Fruit fly (Drosophila melanogaster) whole organism, embryonic: ENCODE measurements around the gene CG17264.
A peak's percentile ranks its signal among the peaks of the same experiment; 100 is the strongest.

ENCODE experiments used
- Awh ChIP-seq: fragments of 200-800 bp; sonication (Bioruptor generic); IDR thresholded peaks from 2 replicates; pipeline ENCODE4, ENCODE4 v1.3.6; 2022; ENCODE audit warnings: missing biosample characterization, missing genetic modification characterization
- CG1024 ChIP-seq: fragments of 200-800 bp; sonication (Bioruptor generic); IDR thresholded peaks from 2 replicates; pipeline ENCODE4 v1.3.6; 2022; ENCODE audit warnings: missing biosample characterization, missing genetic modification characterization
- CG11247 ChIP-seq: fragments of 200-800 bp; sonication (Bioruptor generic); IDR thresholded peaks from 2 replicates; pipeline ENCODE4 v1.3.6; 2022; ENCODE audit warnings: missing biosample characterization, missing genetic modification characterization
- CG12155 ChIP-seq: fragments of 200-800 bp; sonication (Bioruptor generic); optimal IDR thresholded peaks from 3 replicates; lab custom pipeline; 2016; ENCODE audit warnings: missing biosample characterization, missing genetic modification characterization
- CG12391 ChIP-seq: fragments of 200-800 bp; sonication (Bioruptor generic); optimal IDR thresholded peaks from 3 replicates; lab custom pipeline; 2018; ENCODE audit warnings: missing biosample characterization, mild to moderate bottlenecking, missing genetic modification characterization, moderate library complexity
- CG13624 ChIP-seq: fragments of 200-800 bp; sonication (Bioruptor generic); optimal IDR thresholded peaks from 2 replicates; lab custom pipeline; 2016; ENCODE audit warnings: missing biosample characterization, missing genetic modification characterization
- CG13775 ChIP-seq: fragments of 200-800 bp; sonication (Bioruptor generic); optimal IDR thresholded peaks from 3 replicates; lab custom pipeline; 2017; ENCODE audit warnings: missing biosample characterization, mild to moderate bottlenecking, missing genetic modification characterization
- CG13894 ChIP-seq: fragments of 200-800 bp; sonication (Bioruptor generic); optimal IDR thresholded peaks from 3 replicates; lab custom pipeline; 2018; ENCODE audit warnings: missing biosample characterization, mild to moderate bottlenecking, missing genetic modification characterization, moderate library complexity
- CG15269 ChIP-seq: fragments of 200-800 bp; sonication (Bioruptor generic); optimal IDR thresholded peaks from 2 replicates; lab custom pipeline; 2018; ENCODE audit warnings: missing biosample characterization, mild to moderate bottlenecking, missing genetic modification characterization, moderate library complexity
- CG17912 ChIP-seq: fragments of 200-800 bp; sonication (Bioruptor generic); optimal IDR thresholded peaks from 2 replicates; lab custom pipeline; 2018; ENCODE audit warnings: missing biosample characterization, mild to moderate bottlenecking, missing genetic modification characterization
- CG18476 ChIP-seq: fragments of 200-800 bp; sonication (Bioruptor generic); optimal IDR thresholded peaks from 2 replicates; lab custom pipeline; 2016; ENCODE audit warnings: missing biosample characterization, mild to moderate bottlenecking, missing genetic modification characterization
- CG2116 ChIP-seq: fragments of 200-800 bp; sonication (Bioruptor generic); optimal IDR thresholded peaks from 3 replicates; lab custom pipeline; 2018; ENCODE audit warnings: missing biosample characterization, mild to moderate bottlenecking, missing genetic modification characterization
- CG30020 ChIP-seq: fragments of 200-800 bp; optimal IDR thresholded peaks from 2 replicates; lab custom pipeline; 2019; ENCODE audit warnings: missing biosample characterization, mild to moderate bottlenecking, missing genetic modification characterization, moderate library complexity
- CG32767 ChIP-seq: fragments of 200-800 bp; sonication (Bioruptor generic); IDR thresholded peaks from 2 replicates; pipeline ENCODE4 v1.3.6; 2022; ENCODE audit warnings: missing biosample characterization, missing genetic modification characterization
- CG4282 ChIP-seq: fragments of 200-800 bp; sonication (Bioruptor generic); optimal IDR thresholded peaks from 2 replicates; lab custom pipeline; 2016; ENCODE audit warnings: missing biosample characterization, missing genetic modification characterization
- CG4617 ChIP-seq: fragments of 200-800 bp; sonication (Bioruptor generic); optimal IDR thresholded peaks from 3 replicates; lab custom pipeline; 2016; ENCODE audit warnings: missing biosample characterization, missing genetic modification characterization, borderline replicate concordance
- CG4707 ChIP-seq: fragments of 200-800 bp; sonication (Bioruptor generic); optimal IDR thresholded peaks from 2 replicates; lab custom pipeline; 2018; ENCODE audit warnings: missing biosample characterization, mild to moderate bottlenecking, missing genetic modification characterization, moderate library complexity
- CG6272 ChIP-seq: fragments of 200-800 bp; sonication (Bioruptor generic); IDR thresholded peaks from 2 replicates; pipeline ENCODE4 v1.3.6; 2022; ENCODE audit warnings: missing biosample characterization, missing genetic modification characterization
- CG7928 ChIP-seq: fragments of 200-800 bp; sonication (Bioruptor generic); optimal IDR thresholded peaks from 2 replicates; lab custom pipeline; 2017; ENCODE audit warnings: missing biosample characterization, mild to moderate bottlenecking, missing genetic modification characterization
- CG9215 ChIP-seq: fragments of 200-800 bp; sonication (Bioruptor generic); IDR thresholded peaks from 2 replicates; pipeline ENCODE4 v1.3.6; 2022; ENCODE audit warnings: missing biosample characterization, missing genetic modification characterization
- CHES-1-like ChIP-seq: fragments of 200-800 bp; sonication (Bioruptor generic); optimal IDR thresholded peaks from 2 replicates; lab custom pipeline; 2016; ENCODE audit warnings: missing biosample characterization, missing genetic modification characterization
- CkIIα-i1 ChIP-seq: fragments of 200-800 bp; sonication (Bioruptor generic); IDR thresholded peaks from 2 replicates; pipeline ENCODE4 v1.3.6; 2022; ENCODE audit warnings: missing biosample characterization, missing genetic modification characterization
- Gsc ChIP-seq: fragments of 200-800 bp; sonication (Bioruptor generic); IDR thresholded peaks from 2 replicates; pipeline ENCODE4 v1.3.6; 2022; ENCODE audit warnings: missing biosample characterization, missing genetic modification characterization
- NC2β ChIP-seq: fragments of 200-800 bp; sonication (Bioruptor generic); optimal IDR thresholded peaks from 2 replicates; lab custom pipeline; 2016; ENCODE audit warnings: missing biosample characterization, missing genetic modification characterization
- Sry-β ChIP-seq: fragments of 200-800 bp; sonication (Bioruptor generic); optimal IDR thresholded peaks from 2 replicates; lab custom pipeline; 2018; ENCODE audit warnings: missing biosample characterization, mild to moderate bottlenecking, missing genetic modification characterization, moderate library complexity
- Ssrp ChIP-seq: fragments of 200-800 bp; sonication (Bioruptor generic); optimal IDR thresholded peaks from 2 replicates; lab custom pipeline; 2018; ENCODE audit warnings: missing biosample characterization, mild to moderate bottlenecking, missing genetic modification characterization, moderate library complexity
- TFAM ChIP-seq: fragments of 200-800 bp; sonication (Bioruptor generic); optimal IDR thresholded peaks from 2 replicates; lab custom pipeline; 2017; ENCODE audit warnings: missing biosample characterization, missing genetic modification characterization, inconsistent platforms
- Usf ChIP-seq: fragments of 200-800 bp; sonication (Bioruptor generic); optimal IDR thresholded peaks from 2 replicates; lab custom pipeline; 2017; ENCODE audit warnings: missing genotype, missing biosample characterization, missing genetic modification characterization
- ac ChIP-seq: fragments of 200-800 bp; sonication (Bioruptor generic); optimal IDR thresholded peaks from 3 replicates; lab custom pipeline; 2017; ENCODE audit warnings: missing biosample characterization, mild to moderate bottlenecking, missing genetic modification characterization
- ap ChIP-seq: fragments of 200-800 bp; sonication (Bioruptor generic); IDR thresholded peaks from 2 replicates; pipeline ENCODE4 v1.3.6; 2022; ENCODE audit warnings: missing biosample characterization, missing genetic modification characterization
- da ChIP-seq: fragments of 200-800 bp; sonication (Bioruptor generic); optimal IDR thresholded peaks from 2 replicates; lab custom pipeline; 2016; ENCODE audit warnings: missing biosample characterization, missing genetic modification characterization
- ewg ChIP-seq: fragments of 200-800 bp; sonication (Bioruptor generic); optimal IDR thresholded peaks from 3 replicates; lab custom pipeline; 2017; ENCODE audit warnings: mild to moderate bottlenecking, missing biosample characterization, missing genetic modification reagents, missing genetic modification characterization
- her ChIP-seq: fragments of 200-800 bp; sonication (Bioruptor generic); optimal IDR thresholded peaks from 2 replicates; lab custom pipeline; 2016; ENCODE audit warnings: missing biosample characterization, missing genetic modification characterization
- lbe ChIP-seq: fragments of 200-800 bp; sonication (Bioruptor generic); optimal IDR thresholded peaks from 2 replicates; lab custom pipeline; 2016; ENCODE audit warnings: missing biosample characterization, mild to moderate bottlenecking, missing genetic modification characterization
- lola ChIP-seq, 3 experiments: fragments of >200 bp in 2 of 3; fragments of 200-800 bp in 1 of 3; sonication (Bioruptor generic) in 1 of 3; optimal IDR thresholded peaks; 2 replicates each; lab custom pipeline; 2017 to 2019; ENCODE audit warnings: missing biosample characterization in 3 of 3, missing genetic modification characterization in 3 of 3, mild to moderate bottlenecking in 1 of 3, moderate library complexity in 1 of 3
- mam ChIP-seq: fragments of 200-800 bp; sonication (Bioruptor generic); optimal IDR thresholded peaks from 3 replicates; lab custom pipeline; 2016; ENCODE audit warnings: missing biosample characterization, missing genetic modification characterization
- nmo ChIP-seq: fragments of 200-800 bp; sonication (Bioruptor generic); optimal IDR thresholded peaks from 2 replicates; lab custom pipeline; 2018; ENCODE audit warnings: missing biosample characterization, mild to moderate bottlenecking, missing genetic modification characterization, moderate library complexity
- pan ChIP-seq, 4 experiments: fragments of >200 bp in 3 of 4; fragments of 200-800 bp in 1 of 4; sonication (Bioruptor generic) in 1 of 4; optimal IDR thresholded peaks in 3 of 4; IDR thresholded peaks in 1 of 4; 2 replicates each; pipeline versions ENCODE4 v1.3.6 to Lab custom; 2017 to 2022; ENCODE audit warnings: missing biosample characterization in 2 of 4, missing genetic modification characterization in 2 of 4, mixed read lengths in 1 of 4
- pfk ChIP-seq: fragments of 200-800 bp; sonication (Bioruptor generic); optimal IDR thresholded peaks from 2 replicates; lab custom pipeline; 2018; ENCODE audit warnings: missing biosample characterization, mild to moderate bottlenecking, missing genetic modification characterization, moderate library complexity
- prd ChIP-seq, 3 experiments: fragments of >200 bp in 2 of 3; fragments of 200-800 bp in 1 of 3; sonication (Bioruptor generic) in 1 of 3; optimal IDR thresholded peaks in 2 of 3; IDR thresholded peaks in 1 of 3; 2 replicates in 2 of 3; 3 replicates in 1 of 3; pipeline versions ENCODE4 v1.3.6 to Lab custom; 2017 to 2022; ENCODE audit warnings: missing biosample characterization in 1 of 3, missing genetic modification characterization in 1 of 3
- run ChIP-seq: fragments of 200-800 bp; sonication (Bioruptor generic); optimal IDR thresholded peaks from 3 replicates; lab custom pipeline; 2018; ENCODE audit warnings: missing biosample characterization, mild to moderate bottlenecking, missing genetic modification characterization
- sens ChIP-seq: fragments of 200-800 bp; sonication (Bioruptor generic); peaks from one replicate; lab custom pipeline; 2016; ENCODE audit warnings: missing biosample characterization, missing genetic modification characterization
- sim ChIP-seq: fragments of 200-800 bp; sonication (Bioruptor generic); IDR thresholded peaks from 2 replicates; pipeline ENCODE4 v1.3.6; 2022; ENCODE audit warnings: missing biosample characterization, missing genetic modification characterization
- sob ChIP-seq: fragments of 200-800 bp; sonication (Bioruptor generic); IDR thresholded peaks from 2 replicates; pipeline ENCODE4 v1.3.6; 2022; ENCODE audit warnings: missing biosample characterization, missing genetic modification characterization
- sqz ChIP-seq: fragments of 200-800 bp; sonication (Bioruptor generic); optimal IDR thresholded peaks from 3 replicates; lab custom pipeline; 2018; ENCODE audit warnings: missing biosample characterization, mild to moderate bottlenecking, missing genetic modification characterization
- ssp ChIP-seq: fragments of 200-800 bp; sonication (Bioruptor generic); IDR thresholded peaks from 2 replicates; pipeline ENCODE4 v1.3.6; 2022; ENCODE audit warnings: missing biosample characterization, missing genetic modification characterization
- wek ChIP-seq: fragments of 200-800 bp; sonication (Bioruptor generic); optimal IDR thresholded peaks from 3 replicates; lab custom pipeline; 2018; ENCODE audit warnings: missing biosample characterization, mild to moderate bottlenecking, missing genetic modification characterization, moderate library complexity
- wor ChIP-seq: fragments of 200-800 bp; sonication (Bioruptor generic); IDR thresholded peaks from 2 replicates; pipeline ENCODE4 v1.3.6; 2022; ENCODE audit warnings: missing biosample characterization, missing genetic modification characterization
- zen2 ChIP-seq: fragments of 200-800 bp; sonication (Bioruptor generic); IDR thresholded peaks from 3 replicates; pipeline ENCODE4 v1.3.6; 2022; ENCODE audit warnings: missing biosample characterization, missing genetic modification characterization; ENCODE audit not compliant: partially characterized antibody

Gene CG17264

DNA sequence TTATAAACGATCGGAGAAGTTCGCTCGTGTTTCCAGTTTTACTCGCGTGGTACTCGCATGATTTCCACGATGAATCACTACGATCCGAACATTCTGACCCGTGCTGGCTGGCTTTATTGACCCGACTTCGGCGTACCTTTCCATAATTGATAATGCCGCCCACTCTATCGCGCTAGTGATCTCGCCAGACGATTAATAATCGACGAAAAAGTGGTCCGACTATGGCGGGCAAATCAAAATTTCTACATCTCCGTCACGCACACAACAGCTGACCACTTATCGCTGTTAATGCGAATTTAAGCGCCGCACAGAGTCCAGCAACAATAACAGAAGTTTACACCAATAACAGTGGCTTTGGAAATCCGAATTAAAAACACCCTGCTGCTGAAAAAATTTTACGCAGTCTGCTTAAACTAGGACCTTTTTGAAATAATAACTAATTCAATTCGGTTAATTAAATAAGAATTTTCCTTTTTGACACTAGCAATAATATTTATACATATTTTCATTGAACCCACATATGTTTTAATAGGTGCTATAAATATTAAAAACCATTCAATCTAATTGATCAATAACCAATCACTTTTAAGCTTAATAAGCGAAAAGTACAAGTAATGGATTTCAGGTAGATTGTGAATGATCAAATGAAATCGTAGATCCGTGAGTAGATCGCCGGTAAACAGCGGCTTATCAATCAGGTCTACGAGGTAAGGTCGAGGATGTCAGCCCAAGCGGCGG is 37.6 kb downstream of the CG17264 start (continued):
- TF ChIP-seq CG9215 (GFP tag; lab: Robert Waterston, UW) (no peak), her (GFP tag; lab: Kevin White, UChicago) (no peak), ssp (GFP tag; lab: Robert Waterston, UW) (no peak), lola (GFP tag; optimal IDR thresholded peaks at IDR 0.05; lab: Kevin White, UChicago) (no peak), CG13894 (tag; lab: Kevin White, UChicago) (no peak), CG11247 (GFP tag; lab: Robert Waterston, UW) (no peak), sqz (no peak), Usf (GFP tag; lab: Kevin White, UChicago) (peak; percentile 53), NC2β (GFP tag; lab: Kevin White, UChicago) (no peak), CG12391 (tag; lab: Kevin White, UChicago) (peak; percentile 43), prd (optimal IDR thresholded peaks at IDR 0.05; lab: Kevin White, UChicago) (no peak), prd (GFP tag; IDR thresholded peaks at IDR 0.05; lab: Robert Waterston, UW) (peak; percentile 40; the same call in 2 of the 3 replicates), CG1024 (no peak), CG17912 (no peak), Gsc (GFP tag; lab: Robert Waterston, UW) (no peak), mam (GFP tag; lab: Kevin White, UChicago) (peak; percentile 52), CG18476 (GFP tag; lab: Kevin White, UChicago) (peak; percentile 57), CkIIα-i1 (no peak), wor (no peak), Awh (GFP tag; lab: Robert Waterston, UW) (no peak), TFAM (no peak), sob (no peak), CG2116 (GFP tag; lab: Kevin White, UChicago) (no peak), CG4707 (no peak), CG6272 (GFP tag; lab: Robert Waterston, UW) (no peak), CG15269 (tag; lab: Kevin White, UChicago) (no peak), CG13624 (GFP tag; lab: Kevin White, UChicago) (peak; percentile 59), CG13775 (peak; percentile 2), CG32767 (GFP tag; lab: Robert Waterston, UW) (no peak), zen2 (GFP tag; lab: Robert Waterston, UW) (no peak), ac (GFP tag; lab: Kevin White, UChicago) (no peak), pan (optimal IDR thresholded peaks at IDR 0.05; lab: Kevin White, UChicago) (no peak), pan (GFP tag; optimal IDR thresholded peaks at IDR 0.05 in 1 of 2, IDR thresholded peaks at IDR 0.05 in 1 of 2) (peak in 1 of 2 experiments; percentile 57), CHES-1-like (GFP tag; lab: Kevin White, UChicago) (peak; percentile 24), ap (GFP tag; lab: Robert Waterston, UW) (no peak), CG30020 (tag; lab: Kevin White, UChicago) (no peak), da (no peak), sens (GFP tag; lab: Kevin White, UChicago) (peak; percentile 69), Sry-β (GFP tag; lab: Kevin White, UChicago) (no peak), pfk (GFP tag; lab: Kevin White, UChicago) (no peak), sim (GFP tag; lab: Robert Waterston, UW) (no peak), Ssrp (tag; lab: Kevin White, UChicago) (peak; percentile 33), CG4282 (no peak), run (tag; lab: Kevin White, UChicago) (no peak), nmo (GFP tag; lab: Kevin White, UChicago) (peak; percentile 56), wek (GFP tag; lab: Kevin White, UChicago) (no peak), CG12155 (GFP tag; lab: Kevin White, UChicago) (peak; percentile 23), ewg (GFP tag; lab: Kevin White, UChicago) (no peak), CG4617 (no peak), lbe (GFP tag; lab: Kevin White, UChicago) (peak; percentile 5), CG7928 (GFP tag; lab: Kevin White, UChicago) (no peak)
